Worm (Caenorhabditis elegans) whole organism, early embryonic: ENCODE results near the gene R01H2.4.

Experiments used
- B0310.2 ChIP-seq: sonication (generic microtip); optimal IDR thresholded peaks from 2 replicates; lab custom pipeline; 2016; ENCODE audit warnings: mild to moderate bottlenecking, missing genetic modification characterization, missing compliant biosample characterization
- F13C5.2 ChIP-seq: sonication (generic microtip); optimal IDR thresholded peaks from 2 replicates; lab custom pipeline; 2017; ENCODE audit warnings: mild to moderate bottlenecking, missing genetic modification characterization, inconsistent platforms, missing compliant biosample characterization
- aly-1 ChIP-seq: sonication (generic microtip); optimal IDR thresholded peaks from 2 replicates; lab custom pipeline; 2016; ENCODE audit warnings: missing genetic modification characterization, missing compliant biosample characterization
- ama-1 ChIP-seq: fragments of 150-350 bp; optimal IDR thresholded peaks from 2 replicates; lab custom pipeline; 2014
- ceh-13 ChIP-seq: fragments of 200-800 bp; sonication (Bioruptor generic); optimal IDR thresholded peaks from 2 replicates; lab custom pipeline; 2018; ENCODE audit warnings: mild to moderate bottlenecking, missing genetic modification characterization, missing compliant biosample characterization
- ceh-36 ChIP-seq: sonication (generic microtip); optimal IDR thresholded peaks from 2 replicates; lab custom pipeline; 2016; ENCODE audit warnings: missing genetic modification characterization, inconsistent platforms, missing compliant biosample characterization
- ets-7 ChIP-seq: sonication (generic microtip); optimal IDR thresholded peaks from 2 replicates; lab custom pipeline; 2016; ENCODE audit warnings: missing genotype, missing genetic modification characterization, missing compliant biosample characterization
- flt-1 ChIP-seq: fragments of 200-800 bp; sonication (Bioruptor generic); IDR thresholded peaks from 2 replicates; pipeline ENCODE4 v1.3.6; 2022; ENCODE audit warnings: missing genetic modification characterization, missing compliant biosample characterization
- hmbx-1 ChIP-seq: sonication (generic microtip); optimal IDR thresholded peaks from 2 replicates; lab custom pipeline; 2016; ENCODE audit warnings: mild to moderate bottlenecking, missing genetic modification characterization, missing compliant biosample characterization
- hmg-4 ChIP-seq: fragments of 200-800 bp; sonication (Bioruptor generic); optimal IDR thresholded peaks from 2 replicates; lab custom pipeline; 2018; ENCODE audit warnings: mild to moderate bottlenecking, missing genetic modification characterization, missing compliant biosample characterization
- hnd-1 ChIP-seq: sonication (generic microtip); optimal IDR thresholded peaks from 2 replicates; lab custom pipeline; 2016; ENCODE audit warnings: missing genetic modification characterization, missing compliant biosample characterization
- pes-1 ChIP-seq: fragments of 200-800 bp; sonication (Bioruptor generic); IDR thresholded peaks from 2 replicates; pipeline ENCODE4 v1.3.6; 2022; ENCODE audit warnings: missing genetic modification reagents, missing genetic modification characterization, missing compliant biosample characterization
- scrt-1 ChIP-seq: fragments of 200-800 bp; sonication (Bioruptor generic); IDR thresholded peaks from 2 replicates; pipeline ENCODE4 v1.3.6; 2022; ENCODE audit warnings: missing genetic modification characterization, missing compliant biosample characterization
- tbx-37 ChIP-seq: fragments of 200-800 bp; sonication (Bioruptor generic); conservative IDR thresholded peaks from 2 replicates; pipeline ENCODE4 v1.3.6; 2022; ENCODE audit warnings: missing genetic modification reagents, missing genetic modification characterization, missing compliant biosample characterization

ce11 chrIII:7106854-7107253 lies 42.8 kb upstream of the R01H2.4 start:
- no peak for TF ChIP-seq flt-1
- no peak for TF ChIP-seq ama-1
- TF ChIP-seq aly-1 (tag; lab: Kevin White, UChicago): no peak
- no peak for TF ChIP-seq ceh-36
- TF ChIP-seq tbx-37 (GFP tag; lab: Robert Waterston, UW): no peak
- TF ChIP-seq scrt-1 (GFP tag; lab: Robert Waterston, UW): no peak
- no peak for TF ChIP-seq hnd-1
- no peak for TF ChIP-seq B0310.2
- no peak for TF ChIP-seq hmg-4
- TF ChIP-seq ets-7 (tag; lab: Kevin White, UChicago): no peak
- no peak for TF ChIP-seq ceh-13 (GFP tag; lab: Kevin White, UChicago)
- TF ChIP-seq pes-1 (GFP tag; lab: Robert Waterston, UW): no peak
- no peak for TF ChIP-seq F13C5.2 (tag; lab: Kevin White, UChicago)
- no peak for TF ChIP-seq hmbx-1 (tag; lab: Kevin White, UChicago)
